Worm (Caenorhabditis elegans): ENCODE results near the gene Y43B11AR.3.

Gene Y43B11AR.3

DNA sequence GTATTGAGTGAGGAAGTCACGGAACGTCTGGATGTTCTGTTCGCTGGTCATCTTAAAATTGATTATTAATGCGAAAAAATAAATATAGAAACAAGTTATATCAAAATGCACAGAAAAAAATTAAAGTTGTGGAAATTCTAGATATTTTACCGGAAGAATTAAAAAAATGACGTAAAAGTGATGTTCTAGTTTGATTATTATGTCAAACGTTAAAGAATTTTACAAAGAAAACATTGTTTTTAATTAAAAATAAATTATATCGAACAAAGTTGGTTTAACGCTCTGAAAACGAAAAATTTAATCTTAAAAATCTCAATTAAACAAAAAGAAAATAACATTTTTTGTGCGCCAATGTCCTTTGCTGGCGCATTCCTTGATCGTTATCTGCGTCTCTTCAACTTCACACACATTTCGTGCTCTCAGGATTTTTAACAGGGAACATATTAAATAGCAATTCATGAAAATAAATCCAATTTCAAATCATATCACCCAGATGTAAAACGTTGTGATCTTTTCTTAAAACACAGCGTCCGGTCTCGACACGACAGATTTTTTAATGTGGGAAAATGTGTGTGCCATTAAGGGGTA is 38.9 kb downstream of the Y43B11AR.3 start, which contains the start of gene tin-9.1 (continued):
- TF ChIP-seq ceh-28 (tag; optimal IDR thresholded peaks at IDR 0.05) (no peak), egl-43 (GFP tag; IDR thresholded peaks at IDR 0.05) (no peak), mdt-29 (GFP tag; IDR thresholded peaks at IDR 0.05) (no peak), lin-38 (GFP tag; IDR thresholded peaks at IDR 0.05) (peak; percentile 72), R02D3.7 (tag; optimal IDR thresholded peaks at IDR 0.05) (no peak), skn-1 (tag; optimal IDR thresholded peaks at IDR 0.05) (no peak), pha-4 (GFP tag; IDR thresholded peaks at IDR 0.05) (no peak), pha-4 (tag; optimal IDR thresholded peaks at IDR 0.05) (peak; percentile 7), zfp-2 (tag; optimal IDR thresholded peaks at IDR 0.05) (no peak), vab-7 (GFP tag; IDR thresholded peaks at IDR 0.05) (no peak), nhr-76 (tag; optimal IDR thresholded peaks at IDR 0.05) (no peak), tra-1 (GFP tag; IDR thresholded peaks at IDR 0.05) (no peak), ama-1 (optimal IDR thresholded peaks at IDR 0.05) (no peak), ztf-11 (tag; optimal IDR thresholded peaks at IDR 0.05) (no peak), nhr-77 (tag; optimal IDR thresholded peaks at IDR 0.05) (no peak), lir-3 (tag; optimal IDR thresholded peaks at IDR 0.05) (no peak), nhr-6 (tag; optimal IDR thresholded peaks at IDR 0.05) (peak; percentile 53), egl-27 (tag; optimal IDR thresholded peaks at IDR 0.05) (no peak), ztf-7 (tag; optimal IDR thresholded peaks at IDR 0.05) (peak; percentile 49), snpc-1.2 (GFP tag; IDR thresholded peaks at IDR 0.05) (peak; percentile 53; the same call in 1 of the 2 replicates), lim-7 (GFP tag; IDR thresholded peaks at IDR 0.05) (no peak), lin-1 (GFP tag; IDR thresholded peaks at IDR 0.05) (no peak; the same call in 1 of the 2 replicates), zip-2 (tag; optimal IDR thresholded peaks at IDR 0.05) (no peak), lin-15B (tag; optimal IDR thresholded peaks at IDR 0.05) (no peak), rbr-2 (tag; optimal IDR thresholded peaks at IDR 0.05) (peak; percentile 52), Y105C5A.15 (GFP tag; IDR thresholded peaks at IDR 0.05) (no peak), mep-1 (tag; optimal IDR thresholded peaks at IDR 0.05) (peak; percentile 55), lin-13 (GFP tag; optimal IDR thresholded peaks at IDR 0.05) (peak; percentile 48), dpl-1 (GFP tag; optimal IDR thresholded peaks at IDR 0.05) (peak; percentile 75), set-16 (GFP tag; IDR thresholded peaks at IDR 0.05) (no peak), D1046.2 (GFP tag; IDR thresholded peaks at IDR 0.05) (no peak), jun-1 (tag; optimal IDR thresholded peaks at IDR 0.05) (no peak), hlh-11 (tag; optimal IDR thresholded peaks at IDR 0.05) (peak; percentile 56), lin-29 (GFP tag; IDR thresholded peaks at IDR 0.05) (no peak), daf-12 (tag; optimal IDR thresholded peaks at IDR 0.05) (no peak), dmd-6 (GFP tag; IDR thresholded peaks at IDR 0.05) (peak; percentile 58), attf-4 (tag; optimal IDR thresholded peaks at IDR 0.05) (no peak)

DNA sequence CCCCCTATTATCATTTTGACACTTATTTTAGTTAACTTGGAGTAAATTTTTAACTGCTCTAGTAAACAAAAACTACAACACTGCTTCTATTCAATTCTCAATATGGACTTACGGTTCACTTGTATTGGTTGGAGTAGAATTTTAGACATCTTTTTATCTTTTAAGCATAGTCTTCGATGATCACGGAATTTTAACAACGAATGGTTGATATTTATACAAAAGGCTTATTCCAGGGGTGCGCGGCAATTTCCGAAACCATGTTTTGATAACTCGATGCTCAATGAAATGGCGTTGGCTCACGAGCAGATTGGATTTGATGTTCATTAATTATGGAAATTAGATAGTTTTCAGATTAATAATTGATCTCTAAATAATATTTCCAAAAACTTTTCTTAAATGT is 40.1 kb downstream of the Y43B11AR.3 start:
- TF ChIP-seq aha-1 (tag) (peak; percentile 0), ctbp-1 (GFP tag; IDR thresholded peaks at IDR 0.05) (no peak), Y5F2A.4 (GFP tag; optimal IDR thresholded peaks at IDR 0.05) (peak; percentile 19), madf-5 (GFP tag; IDR thresholded peaks at IDR 0.05) (peak in 1 of 2 experiments; percentile 68; a peak in 1 of 4 replicates), rbr-2 (tag; optimal IDR thresholded peaks at IDR 0.05) (no peak), nhr-10 (tag; optimal IDR thresholded peaks at IDR 0.05) (no peak), nhr-77 (tag; optimal IDR thresholded peaks at IDR 0.05) (no peak), zfp-3 (GFP tag; conservative IDR thresholded peaks at IDR 0.05) (0 out of 2 replicates have a peak, but pooled peaks have one; percentile 13), F49E8.2 (tag; optimal IDR thresholded peaks at IDR 0.05; ENCODE audit: borderline replicate concordance) (peak; percentile 87), lin-38 (GFP tag; IDR thresholded peaks at IDR 0.05) (peak; percentile 63), F44E2.7 (GFP tag; IDR thresholded peaks at IDR 0.05) (no peak), snpc-1.2 (GFP tag; IDR thresholded peaks at IDR 0.05) (peak; percentile 78), nhr-111 (GFP tag; optimal IDR thresholded peaks at IDR 0.05) (peak; percentile 78), arid-1 (GFP tag; conservative IDR thresholded peaks at IDR 0.05) (peak; percentile 45; the same call in 1 of the 2 replicates), ceh-62 (tag; optimal IDR thresholded peaks at IDR 0.05) (no peak)

Data from whole organism, L4 larva.